Fruit fly (Drosophila melanogaster) whole organism, embryonic: ENCODE measurements around the gene CG9286.

ENCODE experiments used
- Adf1 ChIP-seq: fragments of 200-800 bp; sonication (Bioruptor generic); IDR thresholded peaks from 2 replicates; pipeline ENCODE4 v1.3.6; 2022; ENCODE audit warnings: missing biosample characterization, missing genetic modification characterization
- CG10543 ChIP-seq: fragments of 200-800 bp; sonication (Bioruptor generic); optimal IDR thresholded peaks from 3 replicates; lab custom pipeline; 2017; ENCODE audit warnings: missing biosample characterization, mild to moderate bottlenecking, missing genetic modification characterization, moderate library complexity
- CG13287 ChIP-seq: fragments of 200-800 bp; sonication (Bioruptor generic); IDR thresholded peaks from 2 replicates; pipeline ENCODE4 v1.3.6; 2022; ENCODE audit warnings: missing biosample characterization, missing genetic modification characterization; ENCODE audit not compliant: partially characterized antibody
- CG13894 ChIP-seq: fragments of 200-800 bp; sonication (Bioruptor generic); optimal IDR thresholded peaks from 3 replicates; lab custom pipeline; 2018; ENCODE audit warnings: missing biosample characterization, mild to moderate bottlenecking, missing genetic modification characterization, moderate library complexity
- CG15073 ChIP-seq: fragments of 200-800 bp; sonication (Bioruptor generic); optimal IDR thresholded peaks from 2 replicates; lab custom pipeline; 2016; ENCODE audit warnings: missing biosample characterization, missing genetic modification characterization
- CG17328 ChIP-seq: fragments of 200-800 bp; sonication (Bioruptor generic); IDR thresholded peaks from 2 replicates; pipeline ENCODE4 v1.3.6; 2022; ENCODE audit warnings: missing biosample characterization, missing genetic modification characterization
- CG17359 ChIP-seq: fragments of 200-800 bp; sonication (Bioruptor generic); optimal IDR thresholded peaks from 3 replicates; lab custom pipeline; 2018; ENCODE audit warnings: missing biosample characterization, mild to moderate bottlenecking, missing genetic modification characterization, moderate library complexity
- CG6254 ChIP-seq: fragments of 200-800 bp; sonication (Bioruptor generic); optimal IDR thresholded peaks from 3 replicates; lab custom pipeline; 2017; ENCODE audit warnings: mild to moderate bottlenecking, missing biosample characterization, missing genetic modification reagents, missing genetic modification characterization
- CG8765 ChIP-seq: fragments of 200-800 bp; sonication (Bioruptor generic); IDR thresholded peaks from 2 replicates; pipeline ENCODE4 v1.3.6; 2022; ENCODE audit warnings: missing biosample characterization, missing genetic modification characterization
- CG9609 ChIP-seq: fragments of 200-800 bp; sonication (Bioruptor generic); optimal IDR thresholded peaks from 3 replicates; lab custom pipeline; 2016; ENCODE audit warnings: missing biosample characterization, missing genetic modification characterization
- CTCF ChIP-seq: fragments of 200-800 bp; sonication (Bioruptor generic); optimal IDR thresholded peaks from 2 replicates; lab custom pipeline; 2017; ENCODE audit warnings: missing biosample characterization, mild to moderate bottlenecking, missing genetic modification characterization, moderate library complexity
- CkIIα-i1 ChIP-seq: fragments of 200-800 bp; sonication (Bioruptor generic); IDR thresholded peaks from 2 replicates; pipeline ENCODE4 v1.3.6; 2022; ENCODE audit warnings: missing biosample characterization, missing genetic modification characterization
- CrebB ChIP-seq: fragments of 200-800 bp; sonication (Bioruptor generic); optimal IDR thresholded peaks from 3 replicates; lab custom pipeline; 2018; ENCODE audit warnings: missing biosample characterization, mild to moderate bottlenecking, missing genetic modification characterization
- D19B ChIP-seq: fragments of 200-800 bp; sonication (Bioruptor generic); optimal IDR thresholded peaks from 2 replicates; lab custom pipeline; 2017; ENCODE audit warnings: missing biosample characterization, mild to moderate bottlenecking, missing genetic modification characterization
- Hey ChIP-seq: fragments of 200-800 bp; sonication (Bioruptor generic); optimal IDR thresholded peaks from 3 replicates; lab custom pipeline; 2018; ENCODE audit warnings: missing biosample characterization, mild to moderate bottlenecking, missing genetic modification characterization
- Mad ChIP-seq: fragments of 200-800 bp; sonication (Bioruptor generic); optimal IDR thresholded peaks from 2 replicates; lab custom pipeline; 2016; ENCODE audit warnings: missing biosample characterization, missing genetic modification characterization
- Med ChIP-seq: fragments of 200-800 bp; sonication (Bioruptor generic); peaks from one replicate; lab custom pipeline; 2016; ENCODE audit warnings: missing biosample characterization, missing genetic modification characterization, mild to moderate bottlenecking, inconsistent platforms, moderate library complexity
- Stat92E ChIP-seq, 3 experiments: fragments of >200 bp in 2 of 3; fragments of 200-800 bp in 1 of 3; sonication (Bioruptor generic) in 1 of 3; optimal IDR thresholded peaks; 2 replicates each; lab custom pipeline; 2017 to 2019; ENCODE audit warnings: missing biosample characterization in 3 of 3, missing genetic modification characterization in 3 of 3, mild to moderate bottlenecking in 1 of 3, moderate library complexity in 1 of 3
- Vsx1 ChIP-seq: fragments of 200-800 bp; sonication (Bioruptor generic); optimal IDR thresholded peaks from 2 replicates; lab custom pipeline; 2017; ENCODE audit warnings: missing biosample characterization, mild to moderate bottlenecking, missing genetic modification characterization, missing genetic modification reagents
- Xrp1 ChIP-seq: fragments of 200-800 bp; sonication (Bioruptor generic); IDR thresholded peaks from 2 replicates; pipeline ENCODE4 v1.3.6; 2022; ENCODE audit warnings: missing biosample characterization, missing genetic modification characterization
- abd-A ChIP-seq: fragments of 200-800 bp; sonication (Bioruptor generic); optimal IDR thresholded peaks from 3 replicates; lab custom pipeline; 2019; ENCODE audit warnings: missing biosample characterization, mild to moderate bottlenecking, missing genetic modification characterization, moderate library complexity
- bowl ChIP-seq: fragments of 200-800 bp; sonication (Bioruptor generic); IDR thresholded peaks from 2 replicates; pipeline ENCODE4 v1.3.6; 2022; ENCODE audit warnings: missing biosample characterization, missing genetic modification characterization
- cg ChIP-seq: fragments of 200-800 bp; sonication (Bioruptor generic); optimal IDR thresholded peaks from 3 replicates; lab custom pipeline; 2019; ENCODE audit warnings: missing biosample characterization, mild to moderate bottlenecking, missing genetic modification characterization, moderate library complexity
- chinmo ChIP-seq: fragments of 200-800 bp; sonication (Bioruptor generic); IDR thresholded peaks from 4 replicates; pipeline ENCODE4 v1.3.6; 2022; ENCODE audit warnings: missing biosample characterization, missing genetic modification characterization; ENCODE audit not compliant: partially characterized antibody
- ci ChIP-seq: fragments of 200-800 bp; sonication (Bioruptor generic); IDR thresholded peaks from 3 replicates; pipeline ENCODE4 v1.3.6; 2022; ENCODE audit warnings: missing biosample characterization, missing genetic modification characterization
- da ChIP-seq: fragments of 200-800 bp; sonication (Bioruptor generic); optimal IDR thresholded peaks from 2 replicates; lab custom pipeline; 2016; ENCODE audit warnings: missing biosample characterization, missing genetic modification characterization
- dmrt11E ChIP-seq: fragments of 200-800 bp; sonication (Bioruptor generic); optimal IDR thresholded peaks from 3 replicates; lab custom pipeline; 2018; ENCODE audit warnings: missing biosample characterization, mild to moderate bottlenecking, missing genetic modification characterization, moderate library complexity
- dpn ChIP-seq, 2 experiments: fragments of 200-800 bp; sonication (Bioruptor generic); optimal IDR thresholded peaks; 3 replicates each; lab custom pipeline; 2016; ENCODE audit warnings: missing biosample characterization in 2 of 2, missing genetic modification characterization in 2 of 2
- emc ChIP-seq: fragments of 200-800 bp; sonication (Bioruptor generic); optimal IDR thresholded peaks from 2 replicates; lab custom pipeline; 2016; ENCODE audit warnings: missing biosample characterization, missing genetic modification characterization
- gt ChIP-seq: fragments of 200-800 bp; sonication (Bioruptor generic); IDR thresholded peaks from 2 replicates; pipeline ENCODE4 v1.3.6; 2022; ENCODE audit warnings: missing biosample characterization, missing genetic modification characterization
- ham ChIP-seq: fragments of 200-800 bp; sonication (Bioruptor generic); IDR thresholded peaks from 2 replicates; pipeline ENCODE4 v1.3.6; 2022; ENCODE audit warnings: missing biosample characterization, missing genetic modification characterization
- hb ChIP-seq: fragments of 200-800 bp; sonication (Bioruptor generic); IDR thresholded peaks from 3 replicates; pipeline ENCODE4 v1.3.6; 2022; ENCODE audit warnings: missing biosample characterization, missing genetic modification characterization; ENCODE audit not compliant: partially characterized antibody
- kni ChIP-seq: fragments of 200-800 bp; sonication (Bioruptor generic); optimal IDR thresholded peaks from 3 replicates; lab custom pipeline; 2017; ENCODE audit warnings: mild to moderate bottlenecking, missing biosample characterization, missing genetic modification reagents, missing genetic modification characterization
- lbe ChIP-seq: fragments of 200-800 bp; sonication (Bioruptor generic); optimal IDR thresholded peaks from 2 replicates; lab custom pipeline; 2016; ENCODE audit warnings: missing biosample characterization, mild to moderate bottlenecking, missing genetic modification characterization
- mirr ChIP-seq: fragments of 200-800 bp; sonication (Bioruptor generic); optimal IDR thresholded peaks from 3 replicates; lab custom pipeline; 2018; ENCODE audit warnings: missing biosample characterization, mild to moderate bottlenecking, missing genetic modification characterization
- pros ChIP-seq: fragments of 200-800 bp; sonication (Bioruptor generic); optimal IDR thresholded peaks from 3 replicates; lab custom pipeline; 2019; ENCODE audit warnings: missing biosample characterization, mild to moderate bottlenecking, missing genetic modification characterization, moderate library complexity
- rib ChIP-seq: fragments of 200-800 bp; sonication (Bioruptor generic); IDR thresholded peaks from 2 replicates; pipeline ENCODE4 v1.3.6; 2022; ENCODE audit warnings: missing biosample characterization, missing genetic modification characterization
- seq ChIP-seq: fragments of 200-800 bp; sonication (Bioruptor generic); IDR thresholded peaks from 2 replicates; pipeline ENCODE4 v1.3.6; 2022; ENCODE audit warnings: missing biosample characterization, missing genetic modification characterization
- z ChIP-seq: fragments of 200-800 bp; sonication (Bioruptor generic); IDR thresholded peaks from 3 replicates; pipeline ENCODE4 v1.3.6; 2022; ENCODE audit warnings: missing biosample characterization, missing genetic modification characterization
- zen2 ChIP-seq: fragments of 200-800 bp; sonication (Bioruptor generic); IDR thresholded peaks from 3 replicates; pipeline ENCODE4 v1.3.6; 2022; ENCODE audit warnings: missing biosample characterization, missing genetic modification characterization; ENCODE audit not compliant: partially characterized antibody

CG9286 gene

dm6 chr3R:13804971-13805603 is 24.3 kb downstream of the CG9286 start (continued):
- 0 out of 4 replicates have a peak, but pooled peaks have one; percentile 69 for TF ChIP-seq chinmo (GFP tag; lab: Robert Waterston, UW)
- TF ChIP-seq CG8765 (GFP tag; lab: Robert Waterston, UW): no peak
- peak; percentile 50 for TF ChIP-seq cg
- no peak for TF ChIP-seq lbe (GFP tag; lab: Kevin White, UChicago)
- 0 out of 3 replicates have a peak, but pooled peaks have one; percentile 46 for TF ChIP-seq zen2 (GFP tag; lab: Robert Waterston, UW)
- peak; percentile 75 for TF ChIP-seq D19B (GFP tag; lab: Kevin White, UChicago)
- TF ChIP-seq mirr (GFP tag; lab: Kevin White, UChicago): peak; percentile 59
- TF ChIP-seq Hey (tag; lab: Kevin White, UChicago): peak; percentile 49
- TF ChIP-seq CG10543 (GFP tag; lab: Kevin White, UChicago): peak; percentile 50
- peak; percentile 68 for TF ChIP-seq Adf1 (GFP tag; lab: Robert Waterston, UW)
- peak; percentile 23 for TF ChIP-seq CG13894 (tag; lab: Kevin White, UChicago)
- 0 out of 3 replicates have a peak, but pooled peaks have one; percentile 23 for TF ChIP-seq ci (GFP tag; lab: Robert Waterston, UW)
- peak; percentile 88 for TF ChIP-seq abd-A (tag; lab: Kevin White, UChicago)

- TF ChIP-seq CG15073 (GFP tag; lab: Kevin White, UChicago): no peak
- no peak for TF ChIP-seq ham (GFP tag; lab: Robert Waterston, UW)
- peak; percentile 87 for TF ChIP-seq z
- TF ChIP-seq seq (GFP tag; lab: Robert Waterston, UW): 0 out of 2 replicates have a peak, but pooled peaks have one; percentile 8
- TF ChIP-seq CG17328 (GFP tag; lab: Robert Waterston, UW): no peak
- TF ChIP-seq bowl: no peak
- TF ChIP-seq CG13894 (tag; lab: Kevin White, UChicago): peak; percentile 53
- TF ChIP-seq CG17359 (tag; lab: Kevin White, UChicago): no peak
- TF ChIP-seq rib (GFP tag; lab: Robert Waterston, UW): no peak
- no peak for TF ChIP-seq da (GFP tag; lab: Kevin White, UChicago)
- no peak for TF ChIP-seq CG13287 (GFP tag; lab: Robert Waterston, UW)
- TF ChIP-seq Mad (GFP tag; lab: Kevin White, UChicago): no peak
- TF ChIP-seq Vsx1 (GFP tag; lab: Kevin White, UChicago): no peak
- no peak for TF ChIP-seq emc
- no peak for TF ChIP-seq CG6254 (GFP tag; lab: Kevin White, UChicago)
- TF ChIP-seq dmrt11E (tag; lab: Kevin White, UChicago): no peak
- no peak for TF ChIP-seq kni (GFP tag; lab: Kevin White, UChicago)
- no peak for TF ChIP-seq gt (GFP tag; lab: Robert Waterston, UW)
- TF ChIP-seq hb: no peak
- peak; percentile 47 for TF ChIP-seq Med (GFP tag; lab: Kevin White, UChicago)
- TF ChIP-seq CG9609 (GFP tag; lab: Kevin White, UChicago): no peak
- no peak for TF ChIP-seq CTCF (GFP tag; lab: Kevin White, UChicago)
- TF ChIP-seq CkIIα-i1: no peak
- no peak for TF ChIP-seq Stat92E (GFP tag; optimal IDR thresholded peaks at IDR 0.05; lab: Kevin White, UChicago)
- no peak for TF ChIP-seq dpn (GFP tag; optimal IDR thresholded peaks at IDR 0.05; lab: Kevin White, UChicago)
- no peak for TF ChIP-seq pros (GFP tag; lab: Kevin White, UChicago)
- no peak for TF ChIP-seq Xrp1 (GFP tag; lab: Robert Waterston, UW)
- peak; percentile 61 for TF ChIP-seq cg
- no peak for TF ChIP-seq CrebB (tag; lab: Kevin White, UChicago)
Observed at dm6 chr3R:13806032-13806709, 25.4 kb downstream of the CG9286 start.
